Fruit fly (Drosophila melanogaster) whole organism, embryonic: ENCODE measurements around the gene CG33784.

Source experiments
- C15 ChIP-seq: fragments of 200-800 bp; sonication (Bioruptor generic); IDR thresholded peaks from 3 replicates; pipeline ENCODE4 v1.3.6; 2022; ENCODE audit warnings: missing biosample characterization, missing genetic modification characterization
- D19A ChIP-seq: fragments of 200-800 bp; optimal IDR thresholded peaks from 3 replicates; lab custom pipeline; 2019; ENCODE audit warnings: missing biosample characterization, mild to moderate bottlenecking, missing genetic modification characterization, moderate library complexity
- Side ChIP-seq: fragments of 200-800 bp; sonication (Bioruptor generic); optimal IDR thresholded peaks from 2 replicates; lab custom pipeline; 2016; ENCODE audit warnings: missing biosample characterization, missing genetic modification characterization
- bigmax ChIP-seq: fragments of 200-800 bp; sonication (Bioruptor generic); optimal IDR thresholded peaks from 2 replicates; lab custom pipeline; 2018; ENCODE audit warnings: missing biosample characterization, mild to moderate bottlenecking, missing genetic modification characterization
- jing ChIP-seq: fragments of 200-800 bp; sonication (Bioruptor generic); optimal IDR thresholded peaks from 2 replicates; lab custom pipeline; 2018; ENCODE audit warnings: missing biosample characterization, mild to moderate bottlenecking, missing genetic modification characterization
- lola ChIP-seq, 3 experiments: fragments of >200 bp in 2 of 3; fragments of 200-800 bp in 1 of 3; sonication (Bioruptor generic) in 1 of 3; optimal IDR thresholded peaks; 2 replicates each; lab custom pipeline; 2017 to 2019; ENCODE audit warnings: missing biosample characterization in 3 of 3, missing genetic modification characterization in 3 of 3, mild to moderate bottlenecking in 1 of 3, moderate library complexity in 1 of 3

DNA sequence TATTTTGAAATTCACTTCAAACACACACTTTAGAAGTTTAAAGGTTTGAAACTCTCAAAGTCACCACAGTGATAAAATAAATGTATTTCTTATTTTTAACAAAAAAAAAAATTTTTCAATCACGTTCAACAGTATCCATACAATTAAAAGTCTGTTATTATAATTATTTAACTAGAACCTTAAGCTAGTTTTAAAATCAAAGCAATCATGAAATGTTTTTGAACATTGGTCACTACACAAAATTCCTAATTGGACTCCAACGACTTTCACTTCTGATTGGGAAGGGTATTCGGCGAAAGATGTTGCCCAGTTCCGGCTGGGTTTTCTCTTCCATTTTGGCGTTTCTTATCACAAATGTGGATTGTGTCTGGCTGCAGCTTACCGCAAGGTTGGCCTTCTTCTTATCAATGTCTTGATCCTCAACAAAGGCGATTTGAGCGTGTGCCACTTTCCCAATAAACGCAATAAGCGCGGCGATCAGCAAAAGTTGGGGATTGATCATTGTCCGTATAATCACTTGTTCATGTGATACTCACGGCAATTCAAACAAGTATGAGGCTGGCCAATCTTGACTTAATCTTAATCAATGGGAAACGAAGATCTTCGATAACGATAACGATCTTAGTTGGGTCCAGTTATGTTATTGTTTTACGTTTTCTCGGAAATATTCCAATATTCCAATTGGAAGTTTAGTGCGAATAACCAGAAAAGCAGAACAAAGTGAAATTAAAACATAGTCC lies 19.5 kb upstream of the CG33784 start:
- TF ChIP-seq D19A (tag; lab: Kevin White, UChicago), result peak; percentile 96
- TF ChIP-seq bigmax (GFP tag; lab: Kevin White, UChicago), result no peak
- no peak for TF ChIP-seq Side (GFP tag; lab: Kevin White, UChicago)
- TF ChIP-seq jing (GFP tag; lab: Kevin White, UChicago), result no peak
- TF ChIP-seq C15 (GFP tag; lab: Robert Waterston, UW), result no peak
- TF ChIP-seq lola (GFP tag; optimal IDR thresholded peaks at IDR 0.05; lab: Kevin White, UChicago), result peak in 1 of 3 experiments; percentile 33
